Worm (Caenorhabditis elegans): ENCODE data around the gene bath-21.

DNA sequence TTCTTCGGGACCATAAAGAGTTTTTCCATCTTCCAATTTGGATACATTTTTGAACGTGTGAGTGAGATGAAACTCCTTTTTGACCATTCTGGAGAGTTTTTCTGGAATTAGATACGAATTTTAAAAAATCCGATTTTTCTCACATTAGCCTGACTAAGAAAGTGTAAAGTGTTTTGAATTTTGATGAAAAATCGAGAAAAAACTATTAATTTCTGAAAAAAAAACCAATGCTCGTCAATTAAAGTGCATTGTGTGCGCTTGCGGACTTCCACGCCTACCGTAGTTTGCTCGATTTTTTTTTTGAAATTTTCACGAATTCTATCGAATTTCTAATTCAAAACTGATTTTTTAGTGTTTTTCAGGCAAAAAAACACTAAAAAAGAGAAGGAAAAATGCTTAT, 2.3 kb upstream of the bath-21 start, which contains the start of gene bath-1:
- TF ChIP-seq mab-5 (tag; optimal IDR thresholded peaks at IDR 0.05) (no peak), snpc-4 (tag; optimal IDR thresholded peaks at IDR 0.05) (no peak), sma-9 (GFP tag; optimal IDR thresholded peaks at IDR 0.05) (no peak), sma-9 (tag; optimal IDR thresholded peaks at IDR 0.05) (no peak), ama-1 (optimal IDR thresholded peaks at IDR 0.05) (no peak), nhr-237 (tag; optimal IDR thresholded peaks at IDR 0.05) (no peak), lin-11 (tag; optimal IDR thresholded peaks at IDR 0.05) (no peak), zag-1 (tag; optimal IDR thresholded peaks at IDR 0.05) (no peak)

Measured in whole organism, L2 larva.